Worm (Caenorhabditis elegans) whole organism, L4 larva: ENCODE results near the gene T02H6.8.

ENCODE experiments used
- daf-12 ChIP-seq: fragments of 150-350 bp; optimal IDR thresholded peaks from 2 replicates; lab custom pipeline; 2014; ENCODE audit warnings: missing biosample characterization, missing genetic modification reagents, missing genetic modification characterization
- dmd-8 ChIP-seq: fragments of 200-800 bp; sonication (Bioruptor generic); IDR thresholded peaks from 2 replicates; pipeline ENCODE4 v1.3.6; 2022; ENCODE audit warnings: missing genetic modification characterization, missing compliant biosample characterization
- dve-1 ChIP-seq: sonication (generic microtip); optimal IDR thresholded peaks from 2 replicates; lab custom pipeline; 2017; ENCODE audit warnings: antibody characterized with exemption, mild to moderate bottlenecking, missing genetic modification characterization, missing compliant biosample characterization; ENCODE audit not compliant: insufficient read depth
- egl-27 ChIP-seq: sonication (generic microtip); optimal IDR thresholded peaks from 3 replicates; lab custom pipeline; 2017; ENCODE audit warnings: missing biosample characterization, missing genetic modification reagents, missing genetic modification characterization
- zip-2 ChIP-seq: fragments of 150-350 bp; optimal IDR thresholded peaks from 2 replicates; lab custom pipeline; 2014; ENCODE audit warnings: missing biosample characterization, missing genetic modification characterization

ce11 chrII:683467-683866 lies 2.8 kb downstream of the T02H6.8 start, which contains the start of gene T02H6.6:
- TF ChIP-seq egl-27 = no peak
- TF ChIP-seq dve-1 = no peak
- no peak for TF ChIP-seq zip-2 (tag; lab: Kevin White, UChicago)
- TF ChIP-seq dmd-8 (GFP tag; lab: Robert Waterston, UW) = no peak
- no peak for TF ChIP-seq daf-12
